Worm (Caenorhabditis elegans) whole organism, L3 larva: Measurements from ENCODE around the gene F31B9.3.

Source experiments
- daf-12 ChIP-seq: fragments of 150-350 bp; optimal IDR thresholded peaks from 2 replicates; lab custom pipeline; 2014; ENCODE audit warnings: missing biosample characterization, missing genetic modification reagents, missing genetic modification characterization
- egl-27 ChIP-seq: sonication (generic microtip); optimal IDR thresholded peaks from 4 replicates; lab custom pipeline; 2017; ENCODE audit warnings: missing biosample characterization, missing genetic modification reagents, missing genetic modification characterization
- fkh-10 ChIP-seq: sonication (generic microtip); optimal IDR thresholded peaks from 2 replicates; lab custom pipeline; 2017; ENCODE audit warnings: missing biosample characterization, missing genetic modification reagents, missing genetic modification characterization
- mdl-1 ChIP-seq: fragments of 150-350 bp; optimal IDR thresholded peaks from 2 replicates; lab custom pipeline; 2014; ENCODE audit warnings: missing biosample characterization, missing genetic modification characterization
- nhr-11 ChIP-seq: fragments of 150-350 bp; optimal IDR thresholded peaks from 2 replicates; lab custom pipeline; 2014; ENCODE audit warnings: missing biosample characterization, missing genetic modification characterization
- nhr-12 ChIP-seq: fragments of 150-350 bp; optimal IDR thresholded peaks from 2 replicates; lab custom pipeline; 2014; ENCODE audit warnings: missing biosample characterization, missing genetic modification characterization
- nhr-76 ChIP-seq: fragments of 150-350 bp; sonication (generic microtip); optimal IDR thresholded peaks from 5 replicates; lab custom pipeline; 2014; ENCODE audit warnings: missing biosample characterization, missing genetic modification characterization
- unc-39 ChIP-seq: sonication (generic microtip); optimal IDR thresholded peaks from 4 replicates; lab custom pipeline; 2017; ENCODE audit warnings: missing biosample characterization, missing genetic modification characterization
- unc-62 ChIP-seq: fragments of 150-350 bp; sonication (generic microtip); optimal IDR thresholded peaks from 4 replicates; lab custom pipeline; 2014; ENCODE audit warnings: missing biosample characterization, missing genetic modification reagents, missing genetic modification characterization
- ztf-11 ChIP-seq: fragments of 150-350 bp; optimal IDR thresholded peaks from 2 replicates; lab custom pipeline; 2014; ENCODE audit warnings: missing biosample characterization, missing genetic modification characterization

ce11 chrX:15951194-15951593 lies 27.7 kb downstream of the F31B9.3 start, which contains the start of gene col-186:
- no peak for TF ChIP-seq fkh-10 (GFP tag; lab: Kevin White, UChicago)
- TF ChIP-seq nhr-12: no peak
- TF ChIP-seq egl-27 (tag; lab: Kevin White, UChicago): no peak
- TF ChIP-seq ztf-11 (tag; lab: Kevin White, UChicago): no peak
- no peak for TF ChIP-seq nhr-76
- no peak for TF ChIP-seq unc-62 (GFP tag; lab: Kevin White, UChicago)
- TF ChIP-seq mdl-1 (tag; lab: Kevin White, UChicago): no peak
- TF ChIP-seq daf-12 (tag; lab: Kevin White, UChicago): no peak
- TF ChIP-seq nhr-11 (tag; lab: Kevin White, UChicago): no peak
- no peak for TF ChIP-seq unc-39 (tag; lab: Kevin White, UChicago)
